Fruit fly (Drosophila melanogaster) whole organism, embryonic: ENCODE results near the gene CG9962.

Experiments
- Atf3 ChIP-seq: fragments of 200-800 bp; sonication (Bioruptor generic); optimal IDR thresholded peaks from 3 replicates; lab custom pipeline; 2016; ENCODE audit warnings: missing biosample characterization, missing genetic modification characterization
- CG10321 ChIP-seq: fragments of 200-800 bp; sonication (Bioruptor generic); IDR thresholded peaks from 2 replicates; pipeline ENCODE4 v1.3.6; 2022; ENCODE audit warnings: missing biosample characterization, missing genetic modification characterization
- CG10565 ChIP-seq: fragments of 200-800 bp; sonication (Bioruptor generic); optimal IDR thresholded peaks from 3 replicates; lab custom pipeline; 2016; ENCODE audit warnings: missing biosample characterization, mild to moderate bottlenecking, missing genetic modification characterization
- CG10959 ChIP-seq: fragments of 200-800 bp; sonication (Bioruptor generic); IDR thresholded peaks from 2 replicates; pipeline ENCODE4 v1.3.6; 2022; ENCODE audit warnings: missing biosample characterization, missing genetic modification characterization
- CG11093 ChIP-seq: fragments of 200-800 bp; sonication (Bioruptor generic); IDR thresholded peaks from 3 replicates; pipeline ENCODE4 v1.3.6; 2022; ENCODE audit warnings: missing biosample characterization, missing genetic modification characterization
- CG11696 ChIP-seq: fragments of 200-800 bp; sonication (Bioruptor generic); IDR thresholded peaks from 2 replicates; pipeline ENCODE4 v1.3.6; 2022; ENCODE audit warnings: missing biosample characterization, missing genetic modification characterization
- CG11723 ChIP-seq: fragments of 200-800 bp; sonication (Bioruptor generic); optimal IDR thresholded peaks from 2 replicates; lab custom pipeline; 2017; ENCODE audit warnings: missing biosample characterization, mild to moderate bottlenecking, missing genetic modification characterization
- CG12219 ChIP-seq: fragments of 200-800 bp; sonication (Bioruptor generic); optimal IDR thresholded peaks from 3 replicates; lab custom pipeline; 2018; ENCODE audit warnings: missing biosample characterization, mild to moderate bottlenecking, missing genetic modification characterization
- CG14667 ChIP-seq: fragments of 200-800 bp; sonication (Bioruptor generic); IDR thresholded peaks from 2 replicates; pipeline ENCODE4 v1.3.6; 2022; ENCODE audit warnings: missing biosample characterization, missing genetic modification characterization
- CG17359 ChIP-seq: fragments of 200-800 bp; sonication (Bioruptor generic); optimal IDR thresholded peaks from 3 replicates; lab custom pipeline; 2018; ENCODE audit warnings: missing biosample characterization, mild to moderate bottlenecking, missing genetic modification characterization, moderate library complexity
- CG18619 ChIP-seq: fragments of 200-800 bp; sonication (Bioruptor generic); optimal IDR thresholded peaks from 3 replicates; lab custom pipeline; 2017; ENCODE audit warnings: missing biosample characterization, mild to moderate bottlenecking, missing genetic modification characterization
- CG43689 ChIP-seq: fragments of 200-800 bp; sonication (Bioruptor generic); IDR thresholded peaks from 2 replicates; pipeline ENCODE4 v1.3.6; 2022; ENCODE audit warnings: missing biosample characterization, missing genetic modification characterization
- CG4707 ChIP-seq: fragments of 200-800 bp; sonication (Bioruptor generic); optimal IDR thresholded peaks from 2 replicates; lab custom pipeline; 2018; ENCODE audit warnings: missing biosample characterization, mild to moderate bottlenecking, missing genetic modification characterization, moderate library complexity
- CG6791 ChIP-seq: fragments of 200-800 bp; sonication (Bioruptor generic); IDR thresholded peaks from 3 replicates; pipeline ENCODE4 v1.3.6; 2022; ENCODE audit warnings: missing biosample characterization, missing genetic modification characterization; ENCODE audit not compliant: partially characterized antibody
- CG9727 ChIP-seq: fragments of 200-800 bp; sonication (Bioruptor generic); optimal IDR thresholded peaks from 3 replicates; lab custom pipeline; 2017; ENCODE audit warnings: missing biosample characterization, mild to moderate bottlenecking, missing genetic modification characterization
- CG9817 ChIP-seq: fragments of 200-800 bp; sonication (Bioruptor generic); optimal IDR thresholded peaks from 2 replicates; lab custom pipeline; 2018; ENCODE audit warnings: missing biosample characterization, mild to moderate bottlenecking, missing genetic modification characterization, moderate library complexity
- CG9932 ChIP-seq: fragments of 200-800 bp; sonication (Bioruptor generic); IDR thresholded peaks from 2 replicates; pipeline ENCODE4 v1.3.6; 2022; ENCODE audit warnings: missing biosample characterization, missing genetic modification characterization
- Camta ChIP-seq: fragments of 200-800 bp; sonication (Bioruptor generic); optimal IDR thresholded peaks from 2 replicates; lab custom pipeline; 2016; ENCODE audit warnings: missing biosample characterization, missing genetic modification characterization
- Dip3 ChIP-seq: fragments of 200-800 bp; sonication (Bioruptor generic); optimal IDR thresholded peaks from 3 replicates; lab custom pipeline; 2016; ENCODE audit warnings: missing biosample characterization, missing genetic modification characterization
- HLH3B ChIP-seq: fragments of 200-800 bp; sonication (Bioruptor generic); IDR thresholded peaks from 2 replicates; pipeline ENCODE4 v1.3.6; 2022; ENCODE audit warnings: missing biosample characterization, missing genetic modification characterization
- HLHmδ ChIP-seq: fragments of 200-800 bp; sonication (Bioruptor generic); optimal IDR thresholded peaks from 2 replicates; lab custom pipeline; 2018; ENCODE audit warnings: missing biosample characterization, mild to moderate bottlenecking, missing genetic modification characterization, moderate library complexity
- Jarid2 ChIP-seq: fragments of 200-800 bp; sonication (Bioruptor generic); optimal IDR thresholded peaks from 3 replicates; lab custom pipeline; 2017; ENCODE audit warnings: mild to moderate bottlenecking, missing biosample characterization, missing genetic modification reagents, missing genetic modification characterization
- MTF-1 ChIP-seq: fragments of 200-800 bp; sonication (Bioruptor generic); optimal IDR thresholded peaks from 2 replicates; lab custom pipeline; 2018; ENCODE audit warnings: missing biosample characterization, mild to moderate bottlenecking, missing genetic modification characterization, borderline replicate concordance
- Oaz ChIP-seq: fragments of 200-800 bp; sonication (Bioruptor generic); IDR thresholded peaks from 2 replicates; pipeline ENCODE4 v1.3.6; 2022; ENCODE audit warnings: missing biosample characterization, missing genetic modification characterization
- PHDP ChIP-seq: fragments of 200-800 bp; sonication (Bioruptor generic); optimal IDR thresholded peaks from 3 replicates; lab custom pipeline; 2018; ENCODE audit warnings: missing biosample characterization, mild to moderate bottlenecking, missing genetic modification characterization, moderate library complexity
- YL-1 ChIP-seq: fragments of 200-800 bp; sonication (Bioruptor generic); optimal IDR thresholded peaks from 3 replicates; lab custom pipeline; 2017; ENCODE audit warnings: missing biosample characterization, mild to moderate bottlenecking, missing genetic modification characterization
- abd-A ChIP-seq: fragments of 200-800 bp; sonication (Bioruptor generic); optimal IDR thresholded peaks from 3 replicates; lab custom pipeline; 2019; ENCODE audit warnings: missing biosample characterization, mild to moderate bottlenecking, missing genetic modification characterization, moderate library complexity
- al ChIP-seq: fragments of 200-800 bp; sonication (Bioruptor generic); IDR thresholded peaks from 2 replicates; pipeline ENCODE4 v1.3.6; 2022; ENCODE audit warnings: missing biosample characterization, missing genetic modification characterization
- ap ChIP-seq: fragments of 200-800 bp; sonication (Bioruptor generic); IDR thresholded peaks from 2 replicates; pipeline ENCODE4 v1.3.6; 2022; ENCODE audit warnings: missing biosample characterization, missing genetic modification characterization
- ci ChIP-seq: fragments of 200-800 bp; sonication (Bioruptor generic); IDR thresholded peaks from 3 replicates; pipeline ENCODE4 v1.3.6; 2022; ENCODE audit warnings: missing biosample characterization, missing genetic modification characterization
- ems ChIP-seq: fragments of 200-800 bp; sonication (Bioruptor generic); optimal IDR thresholded peaks from 3 replicates; lab custom pipeline; 2016; ENCODE audit warnings: missing biosample characterization, missing genetic modification characterization
- ewg ChIP-seq: fragments of 200-800 bp; sonication (Bioruptor generic); optimal IDR thresholded peaks from 3 replicates; lab custom pipeline; 2017; ENCODE audit warnings: mild to moderate bottlenecking, missing biosample characterization, missing genetic modification reagents, missing genetic modification characterization
- exex ChIP-seq: fragments of 200-800 bp; sonication (Bioruptor generic); optimal IDR thresholded peaks from 4 replicates; lab custom pipeline; 2018; ENCODE audit warnings: missing biosample characterization, mild to moderate bottlenecking, missing genetic modification characterization, moderate library complexity
- grn ChIP-seq: fragments of 200-800 bp; sonication (Bioruptor generic); optimal IDR thresholded peaks from 3 replicates; lab custom pipeline; 2017; ENCODE audit warnings: missing biosample characterization, missing genetic modification characterization
- gsb-n ChIP-seq: fragments of 200-800 bp; sonication (Bioruptor generic); optimal IDR thresholded peaks from 3 replicates; lab custom pipeline; 2018; ENCODE audit warnings: missing biosample characterization, mild to moderate bottlenecking, missing genetic modification characterization
- lov ChIP-seq, 2 experiments: fragments of 200-800 bp in 1 of 2; fragments of >200 bp in 1 of 2; sonication (Bioruptor generic) in 1 of 2; IDR thresholded peaks in 1 of 2; optimal IDR thresholded peaks in 1 of 2; 2 replicates in 1 of 2; 3 replicates in 1 of 2; pipeline versions ENCODE4 v1.3.6 to Lab custom; 2017 to 2022; ENCODE audit warnings: missing biosample characterization in 1 of 2, missing genetic modification characterization in 1 of 2
- maf-S ChIP-seq: fragments of 200-800 bp; sonication (Bioruptor generic); optimal IDR thresholded peaks from 2 replicates; lab custom pipeline; 2016; ENCODE audit warnings: missing biosample characterization, missing genetic modification characterization
- pum ChIP-seq: fragments of 200-800 bp; sonication (Bioruptor generic); optimal IDR thresholded peaks from 2 replicates; lab custom pipeline; 2016; ENCODE audit warnings: missing biosample characterization, missing genetic modification characterization
- row ChIP-seq: fragments of 200-800 bp; sonication (Bioruptor generic); IDR thresholded peaks from 3 replicates; pipeline ENCODE4 v1.3.6; 2022; ENCODE audit warnings: missing biosample characterization, missing genetic modification characterization
- sens-2 ChIP-seq: fragments of 200-800 bp; sonication (Bioruptor generic); IDR thresholded peaks from 2 replicates; pipeline ENCODE4 v1.3.6; 2022; ENCODE audit warnings: missing biosample characterization, missing genetic modification characterization
- sim ChIP-seq: fragments of 200-800 bp; sonication (Bioruptor generic); IDR thresholded peaks from 2 replicates; pipeline ENCODE4 v1.3.6; 2022; ENCODE audit warnings: missing biosample characterization, missing genetic modification characterization
- trh ChIP-seq: fragments of 200-800 bp; sonication (Bioruptor generic); optimal IDR thresholded peaks from 2 replicates; lab custom pipeline; 2016; ENCODE audit warnings: missing biosample characterization, missing genetic modification characterization

The CG9962 gene

DNA sequence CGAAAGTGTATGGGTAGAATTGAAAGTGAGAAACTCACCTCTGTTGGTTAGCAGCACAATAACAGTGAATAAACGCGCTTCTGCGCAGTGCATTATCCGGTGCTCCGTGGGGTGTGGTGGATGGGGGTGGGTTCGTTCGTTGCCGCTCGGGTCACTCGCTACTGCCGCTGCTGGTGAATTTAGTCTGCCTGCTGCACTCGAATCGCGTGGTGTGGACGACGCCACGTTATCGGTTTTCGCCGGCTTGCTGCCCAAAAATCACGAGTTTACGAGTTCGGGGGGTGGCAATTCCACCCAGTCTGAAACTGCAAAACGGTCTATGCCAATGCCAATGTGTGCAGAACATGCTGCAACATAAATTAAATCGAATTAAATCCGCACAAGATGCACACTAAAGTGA is 30.0 kb upstream of the CG9962 start, which contains the start of gene Tmtc1 (continued):
- TF ChIP-seq sens-2 (GFP tag; lab: Robert Waterston, UW): no peak

DNA sequence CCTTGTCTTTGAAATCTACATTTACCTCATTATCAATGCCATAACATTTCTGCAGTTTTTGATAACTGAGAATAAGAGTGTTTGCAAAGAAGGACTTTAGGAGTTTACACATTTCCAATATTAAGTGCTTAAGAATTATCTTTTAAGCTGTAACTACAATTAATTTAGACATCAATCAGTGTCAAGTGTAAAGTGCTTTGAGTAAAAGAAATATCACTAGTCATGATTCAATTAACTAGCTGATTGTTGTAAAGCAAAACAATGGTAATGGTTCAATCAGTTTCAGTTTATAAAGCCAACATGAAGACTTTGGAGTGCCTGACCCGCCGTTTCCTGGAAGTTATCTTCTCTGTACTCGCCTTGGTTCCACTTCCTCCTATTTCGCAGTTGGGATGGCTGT is 22.0 kb upstream of the CG9962 start, which contains the start of gene Gr23a:
TSS of gene Gr23a (plus strand) at position 301 of the 400 bp plus-strand sequence.
- TF ChIP-seq HLH3B: no peak

DNA sequence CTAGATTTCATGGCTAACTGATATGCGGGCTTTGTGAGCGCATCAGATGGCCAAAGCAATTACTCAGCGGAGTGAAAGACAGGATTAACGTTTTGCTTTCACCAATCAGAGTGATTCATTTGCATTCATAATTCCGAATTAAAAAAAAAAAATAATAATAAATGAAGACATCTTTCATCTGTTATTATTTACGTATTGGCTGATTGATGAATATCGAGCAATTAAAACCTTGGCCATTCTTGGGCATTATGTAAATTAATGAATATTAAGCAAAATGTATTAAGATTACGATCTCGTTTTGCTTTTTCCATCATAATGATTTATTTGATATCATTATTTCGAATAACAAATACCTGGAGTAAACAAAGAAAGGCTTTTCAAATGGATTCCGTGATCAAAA is 17.2 kb upstream of the CG9962 start, which contains the start of gene Trf4:
TSS of gene Trf4 (plus strand) at position 301 of the 400 bp plus-strand sequence.
- TF ChIP-seq CG6791 (GFP tag; lab: Robert Waterston, UW) (no peak), gsb-n (tag; lab: Kevin White, UChicago) (no peak), HLHmδ (GFP tag; lab: Kevin White, UChicago) (no peak), CG12219 (GFP tag; lab: Kevin White, UChicago) (no peak), maf-S (GFP tag; lab: Kevin White, UChicago) (no peak), PHDP (tag; lab: Kevin White, UChicago) (no peak), CG10565 (GFP tag; lab: Kevin White, UChicago) (no peak), CG14667 (GFP tag; lab: Robert Waterston, UW) (no peak), CG18619 (no peak), Camta (GFP tag; lab: Kevin White, UChicago) (no peak), trh (GFP tag; lab: Kevin White, UChicago) (no peak), CG9817 (tag; lab: Kevin White, UChicago) (no peak), CG9727 (no peak), Atf3 (GFP tag; lab: Kevin White, UChicago) (no peak), CG11696 (GFP tag; lab: Robert Waterston, UW) (no peak), Oaz (no peak), abd-A (no peak)
- TF ChIP-seq, all 482 proteins: peak for 0

- TF ChIP-seq MTF-1 (GFP tag; lab: Kevin White, UChicago) (no peak), CG11093 (GFP tag; lab: Robert Waterston, UW) (0 out of 3 replicates have a peak, but pooled peaks have one; percentile 11), ewg (GFP tag; lab: Kevin White, UChicago) (no peak), ci (GFP tag; lab: Robert Waterston, UW) (no peak), CG9932 (GFP tag; lab: Robert Waterston, UW) (0 out of 2 replicates have a peak, but pooled peaks have one; percentile 23), Dip3 (GFP tag; lab: Kevin White, UChicago) (no peak)
- TF ChIP-seq, all 482 proteins: peak for 2
These were observed 7.6 kb upstream of the CG9962 start, which contains the start of gene Prosbeta4R2 for dm6 chr2L:2655094-2655493. Prosbeta4R2 (plus strand) TSS chr2L:2655394.

dm6 chr2L:2653749-2654148 is 6.2 kb upstream of the CG9962 start, which contains the start of gene Or23a:
Or23a (plus strand) TSS chr2L:2654049.
- TF ChIP-seq CG4707 (no peak), trh (GFP tag; lab: Kevin White, UChicago) (no peak), grn (no peak)

- TF ChIP-seq CG12219 (GFP tag; lab: Kevin White, UChicago) (no peak), CG11723 (GFP tag; lab: Kevin White, UChicago) (no peak), lov (optimal IDR thresholded peaks at IDR 0.05; lab: Kevin White, UChicago) (no peak), lov (GFP tag; IDR thresholded peaks at IDR 0.05; lab: Robert Waterston, UW) (no peak), YL-1 (GFP tag; lab: Kevin White, UChicago) (no peak), ems (GFP tag; lab: Kevin White, UChicago) (no peak), CG10959 (no peak), Jarid2 (GFP tag; lab: Kevin White, UChicago) (no peak), CG43689 (no peak), row (GFP tag; lab: Robert Waterston, UW) (no peak), CG17359 (tag; lab: Kevin White, UChicago) (no peak), exex (tag; lab: Kevin White, UChicago) (no peak), CG10321 (GFP tag; lab: Robert Waterston, UW) (no peak), pum (GFP tag; lab: Kevin White, UChicago) (no peak), sim (GFP tag; lab: Robert Waterston, UW) (no peak), al (GFP tag; lab: Robert Waterston, UW) (no peak), ap (GFP tag; lab: Robert Waterston, UW) (no peak)
These were observed 5.2 kb upstream of the CG9962 start, which contains the start of gene Prosbeta4R1 for dm6 chr2L:2652746-2653145. Prosbeta4R1 (plus strand) TSS chr2L:2653046.
